Worm (Caenorhabditis elegans) whole organism, mixed stage, embryonic: ENCODE results near the gene moc-1.

Experiments used
- bed-3 ChIP-seq: fragments of 200-800 bp; sonication (Bioruptor generic); optimal IDR thresholded peaks from 3 replicates; lab custom pipeline; 2018; ENCODE audit warnings: mild to moderate bottlenecking, missing genetic modification characterization, moderate library complexity, missing compliant biosample characterization
- blmp-1 ChIP-seq: fragments of 150-350 bp; optimal IDR thresholded peaks from 2 replicates; lab custom pipeline; 2014; ENCODE audit warnings: missing biosample characterization, missing genetic modification characterization
- ceh-39 ChIP-seq: fragments of 150-350 bp; optimal IDR thresholded peaks from 2 replicates; lab custom pipeline; 2014; ENCODE audit warnings: missing biosample characterization, missing genetic modification characterization
- ceh-43 ChIP-seq: fragments of 200-800 bp; sonication (Bioruptor generic); optimal IDR thresholded peaks from 2 replicates; lab custom pipeline; 2018; ENCODE audit warnings: mild to moderate bottlenecking, missing genetic modification characterization, moderate library complexity, missing compliant biosample characterization
- ceh-83 ChIP-seq: fragments of 200-800 bp; sonication (Bioruptor generic); optimal IDR thresholded peaks from 2 replicates; lab custom pipeline; 2018; ENCODE audit warnings: mild to moderate bottlenecking, missing genetic modification characterization, missing compliant biosample characterization
- ces-1 ChIP-seq: fragments of 150-350 bp; optimal IDR thresholded peaks from 2 replicates; lab custom pipeline; 2014; ENCODE audit warnings: missing biosample characterization, missing genetic modification reagents, missing genetic modification characterization
- cnd-1 ChIP-seq: fragments of 200-800 bp; sonication (Bioruptor generic); optimal IDR thresholded peaks from 2 replicates; lab custom pipeline; 2018; ENCODE audit warnings: mild to moderate bottlenecking, missing genetic modification characterization, missing compliant biosample characterization
- drap-1 ChIP-seq: fragments of 200-800 bp; sonication (Bioruptor generic); optimal IDR thresholded peaks from 3 replicates; lab custom pipeline; 2018; ENCODE audit warnings: mild to moderate bottlenecking, missing genetic modification characterization, missing compliant biosample characterization
- elt-1 ChIP-seq: sonication (generic microtip); optimal IDR thresholded peaks from 2 replicates; lab custom pipeline; 2017; ENCODE audit warnings: missing genetic modification characterization, mild to moderate bottlenecking, missing compliant biosample characterization, antibody characterized with exemption, moderate library complexity, borderline replicate concordance; ENCODE audit not compliant: insufficient read depth
- flh-1 ChIP-seq: fragments of 200-800 bp; sonication (Bioruptor generic); optimal IDR thresholded peaks from 2 replicates; lab custom pipeline; 2018; ENCODE audit warnings: mild to moderate bottlenecking, missing genetic modification characterization, moderate library complexity, missing compliant biosample characterization
- ham-2 ChIP-seq: fragments of 200-800 bp; sonication (Bioruptor generic); optimal IDR thresholded peaks from 2 replicates; lab custom pipeline; 2018; ENCODE audit warnings: mild to moderate bottlenecking, missing genetic modification characterization, missing compliant biosample characterization
- hlh-1 ChIP-seq: fragments of 150-350 bp; optimal IDR thresholded peaks from 2 replicates; lab custom pipeline; 2014; ENCODE audit warnings: missing biosample characterization, missing genetic modification reagents, missing genetic modification characterization
- lin-13 ChIP-seq: fragments of 150-350 bp; optimal IDR thresholded peaks from 2 replicates; lab custom pipeline; 2014; ENCODE audit warnings: missing biosample characterization, missing genetic modification characterization
- lin-32 ChIP-seq: fragments of 200-800 bp; sonication (Bioruptor generic); optimal IDR thresholded peaks from 2 replicates; lab custom pipeline; 2018; ENCODE audit warnings: mild to moderate bottlenecking, missing genetic modification characterization, missing compliant biosample characterization
- lsy-2 ChIP-seq: fragments of 150-350 bp; optimal IDR thresholded peaks from 2 replicates; lab custom pipeline; 2014; ENCODE audit warnings: missing biosample characterization, missing genetic modification characterization
- mab-5 ChIP-seq: fragments of 150-350 bp; optimal IDR thresholded peaks from 2 replicates; lab custom pipeline; 2014; ENCODE audit warnings: missing biosample characterization, missing genetic modification characterization
- mep-1 ChIP-seq: fragments of 150-350 bp; optimal IDR thresholded peaks from 2 replicates; lab custom pipeline; 2017; ENCODE audit warnings: missing biosample characterization, missing genetic modification reagents, missing genetic modification characterization, inconsistent platforms
- mls-2 ChIP-seq: sonication (generic microtip); optimal IDR thresholded peaks from 2 replicates; lab custom pipeline; 2016; ENCODE audit warnings: mild to moderate bottlenecking, missing genetic modification characterization, moderate library complexity, missing compliant biosample characterization
- nhr-12 ChIP-seq: fragments of 150-350 bp; optimal IDR thresholded peaks from 2 replicates; lab custom pipeline; 2014; ENCODE audit warnings: missing biosample characterization, missing genetic modification characterization
- nhr-237 ChIP-seq: fragments of 150-350 bp; optimal IDR thresholded peaks from 2 replicates; lab custom pipeline; 2014; ENCODE audit warnings: missing biosample characterization, missing genetic modification characterization
- nhr-28 ChIP-seq: fragments of 150-350 bp; optimal IDR thresholded peaks from 2 replicates; lab custom pipeline; 2014; ENCODE audit warnings: missing biosample characterization, missing genetic modification characterization
- nhr-76 ChIP-seq: sonication (generic microtip); optimal IDR thresholded peaks from 2 replicates; lab custom pipeline; 2017; ENCODE audit warnings: missing biosample characterization, missing genetic modification characterization
- pha-4 ChIP-seq: fragments of 150-350 bp; optimal IDR thresholded peaks from 2 replicates; lab custom pipeline; 2018; ENCODE audit warnings: missing biosample characterization, missing genetic modification reagents, missing genetic modification characterization
- sem-2 ChIP-seq: fragments of 200-800 bp; sonication (Bioruptor generic); optimal IDR thresholded peaks from 2 replicates; lab custom pipeline; 2018; ENCODE audit warnings: mild to moderate bottlenecking, missing genetic modification characterization, missing compliant biosample characterization
- snpc-4 ChIP-seq: fragments of 150-350 bp; optimal IDR thresholded peaks from 2 replicates; lab custom pipeline; 2014; ENCODE audit warnings: missing biosample characterization, missing genetic modification characterization
- sptf-1 ChIP-seq: sonication (generic microtip); optimal IDR thresholded peaks from 2 replicates; lab custom pipeline; 2017; ENCODE audit warnings: mild to moderate bottlenecking, missing genetic modification characterization, moderate library complexity, missing compliant biosample characterization
- tbx-8 ChIP-seq: fragments of 200-800 bp; sonication (Bioruptor generic); optimal IDR thresholded peaks from 2 replicates; lab custom pipeline; 2018; ENCODE audit warnings: mild to moderate bottlenecking, missing genetic modification characterization, moderate library complexity, missing compliant biosample characterization
- unc-120 ChIP-seq: sonication (generic microtip); optimal IDR thresholded peaks from 2 replicates; lab custom pipeline; 2017; ENCODE audit warnings: missing genetic modification characterization, missing compliant biosample characterization; ENCODE audit not compliant: poor library complexity, severe bottlenecking
- unc-39 ChIP-seq: fragments of 150-350 bp; optimal IDR thresholded peaks from 2 replicates; lab custom pipeline; 2014; ENCODE audit warnings: missing biosample characterization, missing genetic modification characterization
- unc-62 ChIP-seq: fragments of 150-350 bp; optimal IDR thresholded peaks from 2 replicates; lab custom pipeline; 2014; ENCODE audit warnings: missing biosample characterization, missing genetic modification reagents, missing genetic modification characterization
- zip-8 ChIP-seq: fragments of 150-350 bp; optimal IDR thresholded peaks from 2 replicates; lab custom pipeline; 2014; ENCODE audit warnings: missing biosample characterization, missing genetic modification characterization

The moc-1 gene

ce11 chrX:10130159-10130558 lies 8.3 kb downstream of the moc-1 start:
- TF ChIP-seq nhr-28 (tag; lab: Kevin White, UChicago) = no peak
- TF ChIP-seq ceh-43 (GFP tag; lab: Kevin White, UChicago) = no peak
- TF ChIP-seq unc-62 (GFP tag; lab: Kevin White, UChicago) = peak; percentile 70
- no peak for TF ChIP-seq nhr-237 (tag; lab: Kevin White, UChicago)
- TF ChIP-seq nhr-12 (tag; lab: Kevin White, UChicago) = no peak
- TF ChIP-seq flh-1 (GFP tag; lab: Kevin White, UChicago) = no peak
- TF ChIP-seq hlh-1 (tag; lab: Kevin White, UChicago) = peak; percentile 23

ce11 chrX:10124338-10124737 lies 14.1 kb downstream of the moc-1 start:
- no peak for TF ChIP-seq blmp-1
- peak; percentile 22 for TF ChIP-seq ceh-83 (GFP tag; lab: Kevin White, UChicago)
- TF ChIP-seq, all 35 proteins: peak for 1

ce11 chrX:10123015-10123414 lies 15.4 kb downstream of the moc-1 start:
- no peak for TF ChIP-seq cnd-1 (tag; lab: Kevin White, UChicago)
- no peak for TF ChIP-seq lin-13
- TF ChIP-seq flh-1 (GFP tag; lab: Kevin White, UChicago) = no peak
- TF ChIP-seq pha-4 = no peak
- no peak for TF ChIP-seq ces-1 (GFP tag; lab: Kevin White, UChicago)
- no peak for TF ChIP-seq sptf-1
- no peak for TF ChIP-seq mab-5 (tag; lab: Kevin White, UChicago)
- no peak for TF ChIP-seq elt-1 (tag; lab: Kevin White, UChicago)
- TF ChIP-seq ceh-83 (GFP tag; lab: Kevin White, UChicago) = no peak
- TF ChIP-seq ceh-43 (GFP tag; lab: Kevin White, UChicago) = no peak
- no peak for TF ChIP-seq nhr-12 (tag; lab: Kevin White, UChicago)

- TF ChIP-seq ceh-83 (GFP tag; lab: Kevin White, UChicago) = no peak
- no peak for TF ChIP-seq nhr-12 (tag; lab: Kevin White, UChicago)
- TF ChIP-seq zip-8 (tag; lab: Kevin White, UChicago) = no peak
- no peak for TF ChIP-seq cnd-1 (tag; lab: Kevin White, UChicago)
- TF ChIP-seq sptf-1 = no peak
- TF ChIP-seq sem-2 (GFP tag; lab: Kevin White, UChicago) = no peak
- no peak for TF ChIP-seq nhr-76 (tag; lab: Kevin White, UChicago)
- TF ChIP-seq unc-39 = no peak
- no peak for TF ChIP-seq drap-1
- no peak for TF ChIP-seq unc-62 (GFP tag; lab: Kevin White, UChicago)
- TF ChIP-seq bed-3 (GFP tag; lab: Kevin White, UChicago) = no peak
- no peak for TF ChIP-seq lin-32 (GFP tag; lab: Kevin White, UChicago)
- no peak for TF ChIP-seq mls-2 (tag; lab: Kevin White, UChicago)
Measured at ce11 chrX:10113677-10114076, 24.7 kb downstream of the moc-1 start.

- no peak for TF ChIP-seq nhr-28 (tag; lab: Kevin White, UChicago)
- TF ChIP-seq snpc-4 (tag; lab: Kevin White, UChicago) = no peak
- TF ChIP-seq unc-120 = no peak
- TF ChIP-seq ham-2 = no peak
- TF ChIP-seq lin-13 = no peak
- TF ChIP-seq mls-2 (tag; lab: Kevin White, UChicago) = no peak
- no peak for TF ChIP-seq ces-1 (GFP tag; lab: Kevin White, UChicago)
- TF ChIP-seq bed-3 (GFP tag; lab: Kevin White, UChicago) = no peak
- TF ChIP-seq sptf-1 = no peak
- no peak for TF ChIP-seq lsy-2 (tag; lab: Kevin White, UChicago)
- TF ChIP-seq unc-39 = no peak
- no peak for TF ChIP-seq nhr-237 (tag; lab: Kevin White, UChicago)
Measured at ce11 chrX:10095145-10095544, 43.3 kb downstream of the moc-1 start, which contains the start of gene flp-2. Gene flp-2 (minus strand): TSS chrX:10095245.

- no peak for TF ChIP-seq ceh-83 (GFP tag; lab: Kevin White, UChicago)
- no peak for TF ChIP-seq unc-120
- TF ChIP-seq ceh-39 (tag; lab: Kevin White, UChicago) = no peak
- no peak for TF ChIP-seq drap-1
- no peak for TF ChIP-seq mls-2 (tag; lab: Kevin White, UChicago)
- no peak for TF ChIP-seq pha-4
- no peak for TF ChIP-seq tbx-8 (GFP tag; lab: Kevin White, UChicago)
- no peak for TF ChIP-seq cnd-1 (tag; lab: Kevin White, UChicago)
- no peak for TF ChIP-seq mab-5 (tag; lab: Kevin White, UChicago)
- TF ChIP-seq unc-39 = no peak
- no peak for TF ChIP-seq ces-1 (GFP tag; lab: Kevin White, UChicago)
- TF ChIP-seq mep-1 (tag; lab: Kevin White, UChicago) = no peak
- no peak for TF ChIP-seq lin-32 (GFP tag; lab: Kevin White, UChicago)
- TF ChIP-seq nhr-76 (tag; lab: Kevin White, UChicago) = no peak
- no peak for TF ChIP-seq bed-3 (GFP tag; lab: Kevin White, UChicago)
Measured at ce11 chrX:10092864-10093263, 45.6 kb downstream of the moc-1 start, which contains the start of gene flp-3. Gene flp-3 (minus strand): TSS chrX:10092964.
